Worm (Caenorhabditis elegans) whole organism, young adult: Measurements from ENCODE around the gene srh-170.
A peak's percentile ranks its signal among the peaks of the same experiment; 100 is the strongest.
"Not testable (repeated sequence)": the region's sequence is repeated elsewhere in the genome, so short reads cannot be mapped to it uniquely, and the experiment has no call there.

Experiments used
- B0261.1 ChIP-seq: sonication (generic microtip); optimal IDR thresholded peaks from 2 replicates; lab custom pipeline; 2016; ENCODE audit warnings: mild to moderate bottlenecking, missing genetic modification characterization, moderate library complexity, missing compliant biosample characterization
- C17E4.6 ChIP-seq: fragments of 200-800 bp; sonication (Bioruptor generic); IDR thresholded peaks from 2 replicates; pipeline ENCODE4 v1.3.6; 2022; ENCODE audit warnings: missing genetic modification reagents, missing genetic modification characterization, missing compliant biosample characterization
- F33H1.4 ChIP-seq: fragments of 200-800 bp; sonication (Bioruptor generic); IDR thresholded peaks from 2 replicates; pipeline ENCODE4 v1.3.6; 2022; ENCODE audit warnings: missing genetic modification reagents, missing genetic modification characterization, missing compliant biosample characterization
- F39B2.1 ChIP-seq: fragments of 200-800 bp; sonication (Bioruptor generic); IDR thresholded peaks from 2 replicates; pipeline ENCODE4 v1.3.6; 2022; ENCODE audit warnings: missing genetic modification reagents, missing genetic modification characterization, missing compliant biosample characterization
- F57A8.1 ChIP-seq: fragments of 200-800 bp; sonication (Bioruptor generic); optimal IDR thresholded peaks from 2 replicates; lab custom pipeline; 2018; ENCODE audit warnings: mild to moderate bottlenecking, missing genetic modification characterization, moderate library complexity, missing compliant biosample characterization
- K11D2.4 ChIP-seq: fragments of 200-800 bp; sonication (Bioruptor generic); IDR thresholded peaks from 2 replicates; pipeline ENCODE4 v1.3.6; 2022; ENCODE audit warnings: missing genetic modification reagents, missing genetic modification characterization, missing compliant biosample characterization
- K12H6.12 ChIP-seq: fragments of 200-800 bp; sonication (Bioruptor generic); optimal IDR thresholded peaks from 2 replicates; lab custom pipeline; 2018; ENCODE audit warnings: mild to moderate bottlenecking, missing genetic modification characterization, missing compliant biosample characterization
- Y53F4B.3 ChIP-seq: fragments of 200-800 bp; sonication (Bioruptor generic); IDR thresholded peaks from 2 replicates; pipeline ENCODE4 v1.3.6; 2022; ENCODE audit warnings: missing genetic modification reagents, missing genetic modification characterization, missing compliant biosample characterization
- Y56A3A.18 ChIP-seq: fragments of 200-800 bp; sonication (Bioruptor generic); IDR thresholded peaks from 2 replicates; pipeline ENCODE4 v1.3.6; 2022; ENCODE audit warnings: missing genetic modification reagents, missing genetic modification characterization, missing compliant biosample characterization
- ama-1 ChIP-seq, 3 experiments: fragments of 150-350 bp in 1 of 3; sonication (generic microtip) in 2 of 3; optimal IDR thresholded peaks; 2 replicates each; lab custom pipeline; 2014 to 2018; ENCODE audit warnings: missing biosample characterization in 2 of 3, missing genetic modification characterization in 2 of 3, missing genetic modification reagents in 2 of 3
- atf-7 ChIP-seq: sonication (generic microtip); optimal IDR thresholded peaks from 2 replicates; lab custom pipeline; 2017; ENCODE audit warnings: mild to moderate bottlenecking, missing genetic modification characterization, missing compliant biosample characterization
- athp-1 ChIP-seq: sonication (generic microtip); optimal IDR thresholded peaks from 2 replicates; lab custom pipeline; 2017; ENCODE audit warnings: mild to moderate bottlenecking, missing genetic modification characterization, missing compliant biosample characterization
- attf-6 ChIP-seq: fragments of 200-800 bp; sonication (Bioruptor generic); IDR thresholded peaks from 2 replicates; pipeline ENCODE4 v1.3.6; 2022; ENCODE audit warnings: missing genetic modification reagents, missing genetic modification characterization, missing compliant biosample characterization
- bed-2 ChIP-seq: fragments of 200-800 bp; sonication (Bioruptor generic); IDR thresholded peaks from 2 replicates; pipeline ENCODE4 v1.3.6; 2022; ENCODE audit warnings: missing genetic modification reagents, missing genetic modification characterization, missing compliant biosample characterization
- cebp-1 ChIP-seq, 2 experiments: fragments of 200-800 bp in 1 of 2; sonication (Bioruptor generic) in 1 of 2; sonication (generic microtip) in 1 of 2; IDR thresholded peaks in 1 of 2; optimal IDR thresholded peaks in 1 of 2; 2 replicates each; pipeline versions ENCODE4 v1.3.6 to Lab custom; 2017 to 2022; ENCODE audit warnings: missing compliant biosample characterization in 2 of 2, missing genetic modification characterization in 2 of 2, mild to moderate bottlenecking in 1 of 2, missing genetic modification reagents in 1 of 2, moderate library complexity in 1 of 2
- ceh-40 ChIP-seq: fragments of 200-800 bp; sonication (Bioruptor generic); IDR thresholded peaks from 2 replicates; pipeline ENCODE4 v1.3.6; 2022; ENCODE audit warnings: missing genetic modification characterization, missing compliant biosample characterization
- ceh-58 ChIP-seq: fragments of 200-800 bp; sonication (Bioruptor generic); IDR thresholded peaks from 2 replicates; pipeline ENCODE4 v1.3.6; 2022; ENCODE audit warnings: missing genetic modification characterization, missing compliant biosample characterization
- ceh-79 ChIP-seq: sonication (generic microtip); optimal IDR thresholded peaks from 2 replicates; lab custom pipeline; 2017; ENCODE audit warnings: mild to moderate bottlenecking, missing genetic modification characterization, missing compliant biosample characterization
- egl-44 ChIP-seq: fragments of 200-800 bp; sonication (Bioruptor generic); IDR thresholded peaks from 2 replicates; pipeline ENCODE4 v1.3.6; 2022; ENCODE audit warnings: missing genetic modification reagents, missing genetic modification characterization, missing compliant biosample characterization
- ets-4 ChIP-seq: fragments of 200-800 bp; sonication (Bioruptor generic); optimal IDR thresholded peaks from 2 replicates; lab custom pipeline; 2018; ENCODE audit warnings: mild to moderate bottlenecking, missing genetic modification characterization, missing compliant biosample characterization
- him-1 ChIP-seq: sonication (generic microtip); optimal IDR thresholded peaks from 2 replicates; lab custom pipeline; 2016; ENCODE audit warnings: missing genotype, missing genetic modification reagents, missing genetic modification characterization, missing compliant biosample characterization
- hlh-12 ChIP-seq: sonication (generic microtip); optimal IDR thresholded peaks from 2 replicates; lab custom pipeline; 2016; ENCODE audit warnings: missing genetic modification characterization, missing compliant biosample characterization
- hrde-1 ChIP-seq: sonication (generic microtip); optimal IDR thresholded peaks from 2 replicates; lab custom pipeline; 2016; ENCODE audit warnings: missing genetic modification characterization, mild to moderate bottlenecking, missing compliant biosample characterization, moderate library complexity, missing genotype, missing genetic modification reagents, borderline replicate concordance
- hsf-1 ChIP-seq: fragments of 200-800 bp; sonication (Bioruptor generic); IDR thresholded peaks from 2 replicates; pipeline ENCODE4 v1.3.6; 2022; ENCODE audit warnings: missing genetic modification reagents, missing genetic modification characterization, missing compliant biosample characterization
- lag-1 ChIP-seq: fragments of 200-800 bp; sonication (Bioruptor generic); IDR thresholded peaks from 2 replicates; pipeline ENCODE4 v1.3.6; 2022; ENCODE audit warnings: missing genetic modification reagents, missing genetic modification characterization, missing compliant biosample characterization
- let-607 ChIP-seq, 2 experiments: fragments of 200-800 bp in 1 of 2; sonication (Bioruptor generic) in 1 of 2; sonication (generic microtip) in 1 of 2; optimal IDR thresholded peaks; 2 replicates each; lab custom pipeline; 2016 to 2018; ENCODE audit warnings: mild to moderate bottlenecking in 2 of 2, missing compliant biosample characterization in 2 of 2, missing genetic modification characterization in 2 of 2, moderate library complexity in 2 of 2, missing genotype in 1 of 2
- lir-1 ChIP-seq: fragments of 200-800 bp; sonication (Bioruptor generic); conservative IDR thresholded peaks from 2 replicates; pipeline ENCODE4 v1.3.6; 2022; ENCODE audit warnings: missing genetic modification reagents, missing genetic modification characterization, missing compliant biosample characterization
- lsy-27 ChIP-seq: sonication (generic microtip); optimal IDR thresholded peaks from 2 replicates; lab custom pipeline; 2017; ENCODE audit warnings: missing genetic modification characterization, mild to moderate bottlenecking, missing compliant biosample characterization, antibody characterized with exemption, missing genotype, borderline replicate concordance; ENCODE audit not compliant: insufficient read depth
- madf-3 ChIP-seq: fragments of 200-800 bp; sonication (Bioruptor generic); IDR thresholded peaks from 2 replicates; pipeline ENCODE4 v1.3.6; 2022; ENCODE audit warnings: missing genetic modification reagents, missing genetic modification characterization, missing compliant biosample characterization
- madf-6 ChIP-seq: fragments of 200-800 bp; sonication (Bioruptor generic); IDR thresholded peaks from 2 replicates; pipeline ENCODE4 v1.3.6; 2022; ENCODE audit warnings: missing genetic modification reagents, missing genetic modification characterization, missing compliant biosample characterization
- nfya-1 ChIP-seq: sonication (generic microtip); optimal IDR thresholded peaks from 2 replicates; lab custom pipeline; 2017; ENCODE audit warnings: antibody characterized with exemption, missing compliant biosample characterization, missing genetic modification characterization, borderline replicate concordance; ENCODE audit not compliant: insufficient read depth
- nfya-2 ChIP-seq: fragments of 200-800 bp; sonication (Bioruptor generic); IDR thresholded peaks from 2 replicates; pipeline ENCODE4 v1.3.6; 2022; ENCODE audit warnings: missing genetic modification reagents, missing genetic modification characterization, missing compliant biosample characterization
- pbrm-1 ChIP-seq: fragments of 200-800 bp; sonication (Bioruptor generic); IDR thresholded peaks from 2 replicates; pipeline ENCODE4 v1.3.6; 2022; ENCODE audit warnings: missing genetic modification reagents, missing genetic modification characterization, missing compliant biosample characterization
- pha-4 ChIP-seq: fragments of 150-350 bp; sonication (generic microtip); optimal IDR thresholded peaks from 2 replicates; lab custom pipeline; 2014; ENCODE audit warnings: missing biosample characterization, missing genetic modification reagents, missing genetic modification characterization
- rcor-1 ChIP-seq: fragments of 200-800 bp; sonication (Bioruptor generic); IDR thresholded peaks from 2 replicates; pipeline ENCODE4 v1.3.6; 2022; ENCODE audit warnings: missing genetic modification reagents, missing genetic modification characterization, missing compliant biosample characterization
- repo-1 ChIP-seq: sonication (generic microtip); optimal IDR thresholded peaks from 2 replicates; lab custom pipeline; 2017; ENCODE audit warnings: mild to moderate bottlenecking, missing genetic modification characterization, missing compliant biosample characterization
- rpc-1 ChIP-seq, 2 experiments: fragments of 150-350 bp in 1 of 2; sonication (generic microtip) in 1 of 2; optimal IDR thresholded peaks; 2 replicates each; lab custom pipeline; 2014 to 2018; ENCODE audit warnings: missing biosample characterization in 1 of 2, missing genetic modification characterization in 1 of 2, missing genetic modification reagents in 1 of 2, missing genotype in 1 of 2
- sdz-38 ChIP-seq: sonication (generic microtip); optimal IDR thresholded peaks from 2 replicates; lab custom pipeline; 2016; ENCODE audit warnings: missing genotype, missing genetic modification characterization, missing compliant biosample characterization
- snpc-1.1 ChIP-seq: sonication (generic microtip); optimal IDR thresholded peaks from 2 replicates; lab custom pipeline; 2017; ENCODE audit warnings: missing genetic modification characterization, mild to moderate bottlenecking, missing compliant biosample characterization, antibody characterized with exemption, moderate library complexity, missing genotype, missing genetic modification reagents; ENCODE audit not compliant: insufficient read depth
- snpc-1.3 ChIP-seq: sonication (generic microtip); optimal IDR thresholded peaks from 2 replicates; lab custom pipeline; 2017; ENCODE audit warnings: missing genetic modification characterization, mild to moderate bottlenecking, missing compliant biosample characterization, antibody characterized with exemption, moderate library complexity, missing genotype, missing genetic modification reagents; ENCODE audit not compliant: insufficient read depth
- sptf-2 ChIP-seq: fragments of 200-800 bp; sonication (Bioruptor generic); optimal IDR thresholded peaks from 2 replicates; lab custom pipeline; 2018; ENCODE audit warnings: mild to moderate bottlenecking, missing genetic modification characterization, missing compliant biosample characterization
- tbp1 ChIP-seq: fragments of 200-800 bp; sonication (Bioruptor generic); optimal IDR thresholded peaks from 2 replicates; lab custom pipeline; 2018; ENCODE audit warnings: mild to moderate bottlenecking, missing genetic modification characterization, missing compliant biosample characterization
- unc-130 ChIP-seq: sonication (generic microtip); optimal IDR thresholded peaks from 2 replicates; lab custom pipeline; 2016; ENCODE audit warnings: missing genetic modification reagents, missing genetic modification characterization, missing compliant biosample characterization

Gene srh-170

DNA sequence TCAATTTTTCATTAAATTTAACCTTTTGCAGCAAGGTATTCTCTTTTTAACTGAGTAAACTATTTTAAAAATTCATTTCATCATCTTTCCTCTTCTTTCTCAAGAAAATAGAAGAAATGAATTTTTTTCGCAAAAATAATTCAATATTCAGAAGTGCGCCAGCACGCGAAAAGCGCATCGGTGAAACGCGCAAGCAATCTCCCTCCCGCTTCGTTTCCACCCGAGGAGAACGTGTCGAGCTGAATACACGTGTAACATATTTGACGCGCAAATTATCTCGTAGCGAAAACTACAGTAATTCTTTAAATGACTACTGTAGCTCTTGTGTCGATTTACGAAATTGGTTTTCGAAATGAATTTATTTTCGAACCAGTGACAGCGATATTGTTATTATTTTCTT, 3.4 kb upstream of the srh-170 start (continued):
- TF ChIP-seq pha-4 (tag; lab: Kevin White, UChicago) (no peak), hlh-12 (no peak), repo-1 (no peak), athp-1 (no peak), cebp-1 (GFP tag; IDR thresholded peaks at IDR 0.05; lab: Robert Waterston, UW) (no peak), cebp-1 (tag; optimal IDR thresholded peaks at IDR 0.05; lab: Kevin White, UChicago) (no peak), K11D2.4 (GFP tag; lab: Robert Waterston, UW) (no peak), sdz-38 (tag; lab: Kevin White, UChicago) (no peak), attf-6 (GFP tag; lab: Robert Waterston, UW) (no peak), lag-1 (no peak), madf-6 (GFP tag; lab: Robert Waterston, UW) (peak; percentile 11; the same call in 1 of the 2 replicates), Y53F4B.3 (GFP tag; lab: Robert Waterston, UW) (no peak), hrde-1 (no peak), snpc-1.3 (tag; lab: Kevin White, UChicago) (no peak), egl-44 (GFP tag; lab: Robert Waterston, UW) (no peak), ceh-40 (no peak), snpc-1.1 (tag; lab: Kevin White, UChicago) (no peak), pbrm-1 (no peak), C17E4.6 (GFP tag; lab: Robert Waterston, UW) (no peak), let-607 (tag; optimal IDR thresholded peaks at IDR 0.05; lab: Kevin White, UChicago) (no peak)

DNA sequence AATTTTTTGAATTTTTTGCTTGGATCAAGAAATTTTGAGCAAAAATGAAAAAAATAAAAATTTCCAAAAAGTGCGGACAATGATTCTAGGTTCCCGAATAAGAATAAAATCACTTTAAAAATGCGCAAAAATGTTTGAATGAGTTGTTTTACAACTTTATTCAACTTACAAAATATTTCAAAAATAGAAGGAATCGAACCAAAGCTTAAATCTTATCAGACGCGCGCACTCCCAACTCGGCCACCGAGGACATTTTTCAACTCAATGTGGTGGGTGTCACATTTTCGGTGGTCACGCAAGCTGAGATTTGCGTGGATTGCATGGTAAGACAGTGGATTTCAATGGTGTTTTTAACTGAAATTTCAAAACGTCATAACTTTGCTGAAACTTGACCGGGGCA, 1.9 kb upstream of the srh-170 start:
- not testable (repeated sequence) for TF ChIP-seq rpc-1 (optimal IDR thresholded peaks at IDR 0.05; lab: Kevin White, UChicago)
- peak; percentile 42 for TF ChIP-seq rpc-1 (tag; optimal IDR thresholded peaks at IDR 0.05; lab: Kevin White, UChicago)
- TF ChIP-seq B0261.1: peak; percentile 50
- peak; percentile 76 for TF ChIP-seq tbp1 (GFP tag; lab: Kevin White, UChicago)

DNA sequence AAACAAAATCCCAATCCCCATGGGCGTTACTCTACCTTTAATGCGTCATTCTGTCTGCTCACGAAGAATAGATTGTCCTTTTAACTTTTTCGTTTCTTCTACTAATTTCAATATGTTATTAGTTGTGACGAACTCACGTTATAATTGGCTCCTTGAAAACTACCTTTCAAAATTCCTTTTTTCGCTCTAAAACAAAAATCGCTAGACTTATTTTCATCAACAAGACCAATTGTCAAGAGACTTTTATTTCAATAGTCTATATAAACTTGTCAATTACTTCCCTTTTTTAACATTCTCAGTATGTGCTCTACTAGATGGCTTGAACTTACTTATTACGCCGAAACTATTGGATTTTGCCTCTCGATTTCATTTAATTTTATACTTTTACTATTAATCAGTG, 3.9 kb downstream of the srh-170 start, which contains the start of gene str-102:
Gene str-102 (plus strand): TSS at position 301 of the 400 bp plus-strand sequence.
- TF ChIP-seq hsf-1 (GFP tag; lab: Robert Waterston, UW): no peak
- no peak for TF ChIP-seq him-1 (tag; lab: Kevin White, UChicago)
- no peak for TF ChIP-seq lir-1 (GFP tag; lab: Robert Waterston, UW)
- no peak for TF ChIP-seq lsy-27 (tag; lab: Kevin White, UChicago)
- no peak for TF ChIP-seq C17E4.6 (GFP tag; lab: Robert Waterston, UW)
- TF ChIP-seq attf-6 (GFP tag; lab: Robert Waterston, UW): no peak
- no peak for TF ChIP-seq F33H1.4
- TF ChIP-seq atf-7: no peak
- TF ChIP-seq rcor-1 (GFP tag; lab: Robert Waterston, UW): no peak

DNA sequence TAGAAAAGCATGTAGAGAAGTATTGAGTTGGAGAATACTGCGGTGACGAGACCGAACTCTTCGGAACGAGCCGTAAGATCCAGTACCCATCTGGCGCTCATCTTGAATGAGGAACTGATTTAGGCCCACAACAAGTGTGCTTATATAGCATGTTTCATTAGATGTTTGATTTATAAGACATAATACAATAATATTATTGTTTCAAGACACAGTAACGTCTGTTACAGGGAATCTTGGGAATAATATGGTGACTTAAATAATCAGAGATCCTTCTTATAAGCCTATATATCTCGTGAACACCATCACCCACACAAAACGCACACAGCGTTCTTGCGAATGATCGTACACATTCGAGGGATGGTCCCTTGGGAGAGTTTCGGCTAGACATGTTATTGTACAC, 4.9 kb downstream of the srh-170 start, which contains the start of gene str-88:
Gene str-88 (minus strand): TSS at position 101 of the 400 bp plus-strand sequence.
- TF ChIP-seq lag-1: no peak
- no peak for TF ChIP-seq ama-1 (optimal IDR thresholded peaks at IDR 0.05; lab: Kevin White, UChicago)
- no peak for TF ChIP-seq ama-1 (GFP tag; optimal IDR thresholded peaks at IDR 0.05; lab: Kevin White, UChicago)
- TF ChIP-seq madf-3 (GFP tag; lab: Robert Waterston, UW): no peak
- no peak for TF ChIP-seq F57A8.1
- TF ChIP-seq nfya-2 (GFP tag; lab: Robert Waterston, UW): no peak
- TF ChIP-seq ets-4 (GFP tag; lab: Kevin White, UChicago): no peak
- TF ChIP-seq bed-2 (GFP tag; lab: Robert Waterston, UW): no peak
- TF ChIP-seq C17E4.6 (GFP tag; lab: Robert Waterston, UW): no peak
- TF ChIP-seq madf-6 (GFP tag; lab: Robert Waterston, UW): no peak
- no peak for TF ChIP-seq ceh-79
- TF ChIP-seq sptf-2 (GFP tag; lab: Kevin White, UChicago): no peak
- no peak for TF ChIP-seq Y56A3A.18 (GFP tag; lab: Robert Waterston, UW)
- no peak for TF ChIP-seq ceh-58 (GFP tag; lab: Robert Waterston, UW)
- no peak for TF ChIP-seq nfya-1 (tag; lab: Kevin White, UChicago)
- TF ChIP-seq lir-1 (GFP tag; lab: Robert Waterston, UW): no peak
- no peak for TF ChIP-seq K12H6.12 (tag; lab: Kevin White, UChicago)
- no peak for TF ChIP-seq F39B2.1 (GFP tag; lab: Robert Waterston, UW)
- TF ChIP-seq unc-130 (GFP tag; lab: Kevin White, UChicago): no peak
